Worm (Caenorhabditis elegans) whole organism, L4 larva: ENCODE results near the gene R144.12.
A peak's percentile ranks its signal among the peaks of the same experiment; 100 is the strongest.

ENCODE experiments used
- D1046.2 ChIP-seq: fragments of 200-800 bp; sonication (Bioruptor generic); IDR thresholded peaks from 2 replicates; pipeline ENCODE4 v1.3.6; 2022; ENCODE audit warnings: missing genetic modification characterization, missing compliant biosample characterization
- F37D6.2 ChIP-seq: sonication (generic microtip); optimal IDR thresholded peaks from 2 replicates; lab custom pipeline; 2016; ENCODE audit warnings: mild to moderate bottlenecking, missing genetic modification characterization, missing compliant biosample characterization
- Y48G9A.11 ChIP-seq: fragments of 200-800 bp; sonication (Bioruptor generic); IDR thresholded peaks from 2 replicates; pipeline ENCODE4 v1.3.6; 2022; ENCODE audit warnings: missing genetic modification reagents, missing genetic modification characterization, missing compliant biosample characterization
- Y5F2A.4 ChIP-seq: fragments of 200-800 bp; sonication (Bioruptor generic); optimal IDR thresholded peaks from 2 replicates; lab custom pipeline; 2018; ENCODE audit warnings: mild to moderate bottlenecking, missing genetic modification characterization, missing compliant biosample characterization
- Y75B8A.6 ChIP-seq: fragments of 200-800 bp; sonication (Bioruptor generic); IDR thresholded peaks from 2 replicates; pipeline ENCODE4 v1.3.6; 2022; ENCODE audit warnings: missing genetic modification reagents, missing genetic modification characterization, missing compliant biosample characterization
- ZK337.2 ChIP-seq: fragments of 200-800 bp; sonication (Bioruptor generic); IDR thresholded peaks from 2 replicates; pipeline ENCODE4 v1.3.6; 2022; ENCODE audit warnings: missing genetic modification reagents, missing genetic modification characterization, missing compliant biosample characterization
- arid-1 ChIP-seq: fragments of 200-800 bp; sonication (Bioruptor generic); conservative IDR thresholded peaks from 2 replicates; pipeline ENCODE4 v1.3.6; 2022; ENCODE audit warnings: missing genetic modification reagents, missing genetic modification characterization, missing compliant biosample characterization
- attf-4 ChIP-seq: sonication (generic microtip); optimal IDR thresholded peaks from 3 replicates; lab custom pipeline; 2017; ENCODE audit warnings: missing biosample characterization, missing genetic modification characterization
- ceh-28 ChIP-seq: fragments of 150-350 bp; optimal IDR thresholded peaks from 2 replicates; lab custom pipeline; 2014; ENCODE audit warnings: missing biosample characterization, missing genetic modification reagents, missing genetic modification characterization
- ceh-44 ChIP-seq: fragments of 200-800 bp; sonication (Bioruptor generic); IDR thresholded peaks from 2 replicates; pipeline ENCODE4 v1.3.6; 2022; ENCODE audit warnings: missing genetic modification reagents, missing genetic modification characterization, missing compliant biosample characterization
- cey-2 ChIP-seq: sonication (generic microtip); optimal IDR thresholded peaks from 3 replicates; lab custom pipeline; 2017; ENCODE audit warnings: missing genetic modification characterization, mild to moderate bottlenecking, missing compliant biosample characterization, antibody characterized with exemption, borderline replicate concordance; ENCODE audit not compliant: insufficient read depth
- daf-19 ChIP-seq: fragments of 200-800 bp; sonication (Bioruptor generic); conservative IDR thresholded peaks from 2 replicates; pipeline ENCODE4 v1.3.6; 2022; ENCODE audit warnings: missing genetic modification characterization, missing compliant biosample characterization
- dmd-8 ChIP-seq: fragments of 200-800 bp; sonication (Bioruptor generic); IDR thresholded peaks from 2 replicates; pipeline ENCODE4 v1.3.6; 2022; ENCODE audit warnings: missing genetic modification characterization, missing compliant biosample characterization
- dpl-1 ChIP-seq: fragments of 150-350 bp; optimal IDR thresholded peaks from 2 replicates; lab custom pipeline; 2014; ENCODE audit warnings: missing biosample characterization, missing genetic modification reagents, missing genetic modification characterization
- dve-1 ChIP-seq: sonication (generic microtip); optimal IDR thresholded peaks from 2 replicates; lab custom pipeline; 2017; ENCODE audit warnings: antibody characterized with exemption, mild to moderate bottlenecking, missing genetic modification characterization, missing compliant biosample characterization; ENCODE audit not compliant: insufficient read depth
- gei-8 ChIP-seq: fragments of 200-800 bp; sonication (Bioruptor generic); optimal IDR thresholded peaks from 2 replicates; lab custom pipeline; 2018; ENCODE audit warnings: mild to moderate bottlenecking, missing genetic modification characterization, missing compliant biosample characterization
- hif-1 ChIP-seq, 2 experiments: sonication (generic microtip); optimal IDR thresholded peaks; 2 replicates each; lab custom pipeline; 2016 to 2017; ENCODE audit warnings: missing compliant biosample characterization in 2 of 2, missing genetic modification characterization in 2 of 2, missing genetic modification reagents in 2 of 2, missing genotype in 2 of 2, mild to moderate bottlenecking in 1 of 2
- hlh-11 ChIP-seq: fragments of 200-800 bp; sonication (Bioruptor generic); optimal IDR thresholded peaks from 2 replicates; lab custom pipeline; 2018; ENCODE audit warnings: mild to moderate bottlenecking, missing genetic modification characterization, missing compliant biosample characterization
- hmg-1.1 ChIP-seq: fragments of 200-800 bp; sonication (Bioruptor generic); IDR thresholded peaks from 2 replicates; pipeline ENCODE4 v1.3.6; 2022; ENCODE audit warnings: missing genetic modification reagents, missing genetic modification characterization, missing compliant biosample characterization
- jun-1 ChIP-seq: fragments of 150-350 bp; optimal IDR thresholded peaks from 2 replicates; lab custom pipeline; 2014; ENCODE audit warnings: missing biosample characterization, missing genetic modification reagents, missing genetic modification characterization
- lim-7 ChIP-seq: fragments of 200-800 bp; sonication (Bioruptor generic); IDR thresholded peaks from 2 replicates; pipeline ENCODE4 v1.3.6; 2022; ENCODE audit warnings: missing genetic modification characterization, missing compliant biosample characterization
- lin-1 ChIP-seq: fragments of 200-800 bp; sonication (Bioruptor generic); IDR thresholded peaks from 2 replicates; pipeline ENCODE4 v1.3.6; 2022; ENCODE audit warnings: missing genetic modification reagents, missing genetic modification characterization, missing compliant biosample characterization
- lin-15B ChIP-seq: fragments of 150-350 bp; sonication (generic microtip); optimal IDR thresholded peaks from 3 replicates; lab custom pipeline; 2014; ENCODE audit warnings: missing biosample characterization, missing genetic modification characterization
- lin-29 ChIP-seq: fragments of 200-800 bp; sonication (Bioruptor generic); IDR thresholded peaks from 2 replicates; pipeline ENCODE4 v1.3.6; 2022; ENCODE audit warnings: missing genetic modification reagents, missing genetic modification characterization, missing compliant biosample characterization
- lir-3 ChIP-seq: sonication (generic microtip); optimal IDR thresholded peaks from 2 replicates; lab custom pipeline; 2016; ENCODE audit warnings: mild to moderate bottlenecking, missing genetic modification characterization, missing compliant biosample characterization
- lsy-2 ChIP-seq, 2 experiments: fragments of 150-350 bp in 1 of 2; sonication (generic microtip) in 1 of 2; optimal IDR thresholded peaks; 2 replicates each; lab custom pipeline; 2014 to 2017; ENCODE audit warnings: missing biosample characterization in 2 of 2, missing genetic modification characterization in 2 of 2
- madf-9 ChIP-seq: fragments of 200-800 bp; sonication (Bioruptor generic); conservative IDR thresholded peaks from 2 replicates; pipeline ENCODE4 v1.3.6; 2022; ENCODE audit warnings: missing genetic modification reagents, missing genetic modification characterization, missing compliant biosample characterization
- mdt-29 ChIP-seq: fragments of 200-800 bp; sonication (Bioruptor generic); IDR thresholded peaks from 2 replicates; pipeline ENCODE4 v1.3.6; 2022; ENCODE audit warnings: missing genetic modification reagents, missing genetic modification characterization, missing compliant biosample characterization
- mes-2 ChIP-seq: sonication (generic microtip); optimal IDR thresholded peaks from 2 replicates; lab custom pipeline; 2016; ENCODE audit warnings: missing genotype, mild to moderate bottlenecking, missing genetic modification characterization, missing compliant biosample characterization; ENCODE audit not compliant: poor library complexity, severe bottlenecking
- nhr-111 ChIP-seq: fragments of 200-800 bp; sonication (Bioruptor generic); optimal IDR thresholded peaks from 2 replicates; lab custom pipeline; 2018; ENCODE audit warnings: mild to moderate bottlenecking, missing genetic modification characterization, missing compliant biosample characterization
- nhr-25 ChIP-seq: sonication (generic microtip); optimal IDR thresholded peaks from 2 replicates; lab custom pipeline; 2017; ENCODE audit warnings: missing genetic modification characterization, mild to moderate bottlenecking, missing compliant biosample characterization, antibody characterized with exemption, moderate library complexity, borderline replicate concordance; ENCODE audit not compliant: insufficient read depth
- nhr-28 ChIP-seq: fragments of 150-350 bp; optimal IDR thresholded peaks from 2 replicates; lab custom pipeline; 2014; ENCODE audit warnings: missing biosample characterization, missing genetic modification characterization
- nhr-48 ChIP-seq: sonication (generic microtip); optimal IDR thresholded peaks from 2 replicates; lab custom pipeline; 2016; ENCODE audit warnings: mild to moderate bottlenecking, missing genetic modification characterization, missing compliant biosample characterization
- nhr-76 ChIP-seq: fragments of 150-350 bp; optimal IDR thresholded peaks from 2 replicates; lab custom pipeline; 2014; ENCODE audit warnings: missing biosample characterization, missing genetic modification characterization
- nhr-77 ChIP-seq: fragments of 150-350 bp; optimal IDR thresholded peaks from 2 replicates; lab custom pipeline; 2014; ENCODE audit warnings: missing biosample characterization, missing genetic modification characterization
- pha-4 ChIP-seq, 2 experiments: fragments of 150-350 bp in 1 of 2; fragments of 200-800 bp in 1 of 2; sonication (Bioruptor generic) in 1 of 2; IDR thresholded peaks in 1 of 2; optimal IDR thresholded peaks in 1 of 2; 2 replicates each; pipeline versions ENCODE4 v1.3.6 to Lab custom; 2014 to 2022; ENCODE audit warnings: missing genetic modification characterization in 2 of 2, missing genetic modification reagents in 2 of 2, missing biosample characterization in 1 of 2, missing compliant biosample characterization in 1 of 2
- snpc-1.2 ChIP-seq: fragments of 200-800 bp; sonication (Bioruptor generic); IDR thresholded peaks from 2 replicates; pipeline ENCODE4 v1.3.6; 2022; ENCODE audit warnings: missing genetic modification reagents, missing genetic modification characterization, missing compliant biosample characterization
- tra-1 ChIP-seq: fragments of 200-800 bp; sonication (Bioruptor generic); IDR thresholded peaks from 2 replicates; pipeline ENCODE4 v1.3.6; 2022; ENCODE audit warnings: missing genetic modification reagents, missing genetic modification characterization, missing compliant biosample characterization
- unc-39 ChIP-seq: sonication (generic microtip); optimal IDR thresholded peaks from 2 replicates; lab custom pipeline; 2017; ENCODE audit warnings: missing biosample characterization, missing genetic modification characterization
- unc-62 ChIP-seq, 3 experiments: fragments of 150-350 bp in 1 of 3; sonication (generic microtip); optimal IDR thresholded peaks in 2 of 3; peaks in 1 of 3; 1 replicate in 1 of 3; 2 replicates in 2 of 3; lab custom pipeline; 2014 to 2017; ENCODE audit warnings: missing biosample characterization in 3 of 3, missing genetic modification characterization in 3 of 3, missing genetic modification reagents in 3 of 3, missing genotype in 1 of 3
- zfp-3 ChIP-seq: fragments of 200-800 bp; sonication (Bioruptor generic); conservative IDR thresholded peaks from 2 replicates; pipeline ENCODE4 v1.3.6; 2022; ENCODE audit warnings: missing genetic modification reagents, missing genetic modification characterization, missing compliant biosample characterization
- zip-2 ChIP-seq: fragments of 150-350 bp; optimal IDR thresholded peaks from 2 replicates; lab custom pipeline; 2014; ENCODE audit warnings: missing biosample characterization, missing genetic modification characterization
- ztf-7 ChIP-seq: fragments of 150-350 bp; optimal IDR thresholded peaks from 2 replicates; lab custom pipeline; 2014; ENCODE audit warnings: missing biosample characterization, missing genetic modification characterization

The R144.12 gene

DNA sequence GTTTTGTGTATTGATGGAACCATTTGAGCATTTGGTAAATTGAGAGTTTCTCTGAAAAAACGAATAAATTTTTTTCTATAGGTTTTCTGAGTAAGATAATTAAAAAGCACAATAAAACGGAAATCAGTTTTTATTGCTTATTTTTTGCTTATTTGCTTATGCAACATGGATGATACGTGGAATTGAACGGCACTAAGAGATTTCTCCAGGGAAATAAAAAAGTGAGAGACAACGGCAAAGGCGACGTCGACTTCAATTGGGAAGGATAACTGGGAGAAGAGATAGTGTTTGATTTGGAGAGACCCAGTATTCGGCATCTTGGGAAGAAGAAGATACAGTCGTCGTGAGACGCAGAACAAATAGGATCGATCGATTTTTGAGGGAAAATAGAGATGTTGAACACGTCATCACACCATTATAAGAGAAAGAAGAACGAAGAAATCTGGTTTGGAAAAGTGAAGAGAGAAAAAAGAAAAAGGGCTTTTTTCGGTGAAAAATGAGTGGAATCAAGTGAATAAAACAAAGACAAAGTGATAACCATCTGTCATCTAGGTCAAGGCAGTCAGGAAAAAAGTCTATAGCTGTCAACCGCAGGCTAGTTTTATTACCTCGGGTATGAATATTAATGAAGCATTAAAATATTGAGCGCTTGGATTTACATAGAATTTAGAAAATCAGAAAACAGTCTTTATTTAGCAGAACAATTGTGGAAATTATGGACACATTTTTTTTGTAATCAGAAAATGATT lies 8.5 kb downstream of the R144.12 start, which contains the start of gene tmem-131:
Gene tmem-131, minus strand, starts transcription at position 51 of the 749 bp plus-strand sequence.
- TF ChIP-seq zfp-3 (GFP tag; lab: Robert Waterston, UW) (no peak), tra-1 (no peak), lim-7 (GFP tag; lab: Robert Waterston, UW) (no peak), pha-4 (GFP tag; IDR thresholded peaks at IDR 0.05; lab: Robert Waterston, UW) (no peak), pha-4 (tag; optimal IDR thresholded peaks at IDR 0.05; lab: Kevin White, UChicago) (no peak), dmd-8 (GFP tag; lab: Robert Waterston, UW) (no peak), lin-1 (GFP tag; lab: Robert Waterston, UW) (no peak), nhr-25 (tag; lab: Kevin White, UChicago) (peak; percentile 63), nhr-48 (tag; lab: Kevin White, UChicago) (peak; percentile 11), hlh-11 (tag; lab: Kevin White, UChicago) (peak; percentile 60), ceh-28 (tag; lab: Kevin White, UChicago) (peak; percentile 26), nhr-28 (tag; lab: Kevin White, UChicago) (peak; percentile 53), Y48G9A.11 (GFP tag; lab: Robert Waterston, UW) (no peak), hmg-1.1 (GFP tag; lab: Robert Waterston, UW) (no peak), dve-1 (tag; lab: Kevin White, UChicago) (peak; percentile 11), zip-2 (tag; lab: Kevin White, UChicago) (no peak), lsy-2 (tag; optimal IDR thresholded peaks at IDR 0.05; lab: Kevin White, UChicago) (peak in 1 of 2 experiments; percentile 16), unc-62 (GFP tag; optimal IDR thresholded peaks at IDR 0.05 in 1 of 2; lab: Kevin White, UChicago) (peak in 1 of 2 experiments; percentile 90), unc-62 (tag; optimal IDR thresholded peaks at IDR 0.05; lab: Kevin White, UChicago) (no peak), mes-2 (tag; lab: Kevin White, UChicago) (no peak), dpl-1 (GFP tag; lab: Kevin White, UChicago) (peak; percentile 9), jun-1 (tag; lab: Kevin White, UChicago) (no peak), ZK337.2 (GFP tag; lab: Robert Waterston, UW) (no peak), lin-15B (tag; lab: Kevin White, UChicago) (no peak), Y5F2A.4 (GFP tag; lab: Kevin White, UChicago) (no peak), hif-1 (tag; optimal IDR thresholded peaks at IDR 0.05; lab: Kevin White, UChicago) (no peak)

- TF ChIP-seq lsy-2 (tag; optimal IDR thresholded peaks at IDR 0.05; lab: Kevin White, UChicago), result peak in 1 of 2 experiments; percentile 4
- no peak for TF ChIP-seq ceh-44 (GFP tag; lab: Robert Waterston, UW)
- TF ChIP-seq ztf-7 (tag; lab: Kevin White, UChicago), result no peak
- no peak for TF ChIP-seq cey-2 (tag; lab: Kevin White, UChicago)
- no peak for TF ChIP-seq nhr-111 (GFP tag; lab: Kevin White, UChicago)
These were observed 19.1 kb downstream of the R144.12 start for ce11 chrIII:4987666-4988065.

DNA sequence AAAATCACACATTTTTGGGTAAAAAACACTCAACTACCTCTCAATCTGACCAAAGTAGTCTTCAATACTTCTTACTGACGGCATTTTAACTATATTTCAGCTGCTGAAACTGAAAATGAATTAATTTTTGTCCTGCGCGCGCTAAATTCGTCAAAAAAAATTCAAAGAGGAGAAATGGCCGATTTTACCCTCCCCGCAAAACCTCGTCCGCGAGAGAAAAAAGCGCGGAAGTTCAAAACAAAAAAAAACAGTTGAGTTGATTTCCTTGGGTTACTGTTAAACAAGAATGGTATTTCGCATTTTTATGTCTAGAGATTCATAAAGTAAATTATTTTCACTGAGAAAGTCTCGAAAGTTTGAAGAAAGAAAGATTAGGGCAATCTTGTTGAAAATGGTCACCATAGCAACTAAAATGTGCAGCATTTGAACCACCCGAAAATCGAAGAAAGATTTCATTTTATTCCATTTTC lies 20.0 kb downstream of the R144.12 start, which contains the start of the genes C27F2.10 and wdr-60:
Gene C27F2.10, minus strand, starts transcription at position 109 of the 470 bp plus-strand sequence.
Gene wdr-60, plus strand, starts transcription at position 420 of the 470 bp plus-strand sequence.
- TF ChIP-seq gei-8 (GFP tag; lab: Kevin White, UChicago) (no peak), dpl-1 (GFP tag; lab: Kevin White, UChicago) (peak; percentile 82), nhr-77 (tag; lab: Kevin White, UChicago) (no peak), attf-4 (tag; lab: Kevin White, UChicago) (no peak), madf-9 (no peak), F37D6.2 (tag; lab: Kevin White, UChicago) (no peak), mdt-29 (no peak), snpc-1.2 (GFP tag; lab: Robert Waterston, UW) (no peak), lir-3 (tag; lab: Kevin White, UChicago) (no peak), unc-39 (tag; lab: Kevin White, UChicago) (no peak), nhr-76 (tag; lab: Kevin White, UChicago) (no peak), Y48G9A.11 (GFP tag; lab: Robert Waterston, UW) (no peak), dmd-8 (GFP tag; lab: Robert Waterston, UW) (no peak), lsy-2 (tag; optimal IDR thresholded peaks at IDR 0.05; lab: Kevin White, UChicago) (peak in 1 of 2 experiments; percentile 4), daf-19 (no peak), mes-2 (tag; lab: Kevin White, UChicago) (peak; percentile 92), Y75B8A.6 (GFP tag; lab: Robert Waterston, UW) (no peak), lin-29 (GFP tag; lab: Robert Waterston, UW) (no peak), arid-1 (GFP tag; lab: Robert Waterston, UW) (no peak), D1046.2 (GFP tag; lab: Robert Waterston, UW) (no peak), hif-1 (tag; optimal IDR thresholded peaks at IDR 0.05; lab: Kevin White, UChicago) (peak in 1 of 2 experiments; percentile 31)
